Worm (Caenorhabditis elegans) whole organism, L3 larva: ENCODE data around the gene srw-51.

ENCODE experiments used
- daf-12 ChIP-seq: fragments of 150-350 bp; optimal IDR thresholded peaks from 2 replicates; lab custom pipeline; 2014; ENCODE audit warnings: missing biosample characterization, missing genetic modification reagents, missing genetic modification characterization
- elt-1 ChIP-seq: fragments of 150-350 bp; optimal IDR thresholded peaks from 2 replicates; lab custom pipeline; 2014; ENCODE audit warnings: missing biosample characterization, missing genetic modification characterization
- eor-1 ChIP-seq, 2 experiments: fragments of 150-350 bp; optimal IDR thresholded peaks; 2 replicates each; lab custom pipeline; 2014 to 2018; ENCODE audit warnings: missing biosample characterization in 2 of 2, missing genetic modification characterization in 2 of 2
- jun-1 ChIP-seq: fragments of 150-350 bp; optimal IDR thresholded peaks from 2 replicates; lab custom pipeline; 2014; ENCODE audit warnings: missing biosample characterization, missing genetic modification reagents, missing genetic modification characterization
- lin-15B ChIP-seq: fragments of 150-350 bp; optimal IDR thresholded peaks from 2 replicates; lab custom pipeline; 2014; ENCODE audit warnings: missing biosample characterization, missing genetic modification characterization
- nhr-25 ChIP-seq: sonication (generic microtip); optimal IDR thresholded peaks from 2 replicates; lab custom pipeline; 2017; ENCODE audit warnings: missing biosample characterization, missing genetic modification characterization
- ztf-11 ChIP-seq: fragments of 150-350 bp; optimal IDR thresholded peaks from 2 replicates; lab custom pipeline; 2014; ENCODE audit warnings: missing biosample characterization, missing genetic modification characterization

DNA sequence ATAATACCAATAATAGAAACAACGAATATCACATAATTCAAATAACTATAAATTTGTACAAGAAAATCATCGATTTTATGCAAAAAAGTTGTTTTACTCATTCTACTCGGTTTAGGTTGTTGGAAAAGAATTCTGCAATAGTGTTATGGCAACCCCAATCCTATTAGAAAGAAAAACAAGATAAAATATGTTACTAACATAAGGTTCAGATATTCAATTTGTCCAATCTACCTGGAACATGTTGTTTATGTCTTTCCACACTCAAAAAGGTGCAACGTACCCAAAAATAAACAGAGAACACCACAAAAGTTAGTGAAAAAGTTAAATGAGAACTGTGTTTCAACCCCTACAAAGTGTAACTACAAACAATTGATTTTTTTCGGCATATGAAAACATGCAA, at the start of gene srw-51:
- no peak for TF ChIP-seq ztf-11 (tag; lab: Kevin White, UChicago)
- TF ChIP-seq elt-1 (tag; lab: Kevin White, UChicago), result no peak
- TF ChIP-seq eor-1 (tag; optimal IDR thresholded peaks at IDR 0.05; lab: Kevin White, UChicago), result no peak
- no peak for TF ChIP-seq nhr-25 (tag; lab: Kevin White, UChicago)
- no peak for TF ChIP-seq lin-15B (tag; lab: Kevin White, UChicago)
- TF ChIP-seq jun-1 (tag; lab: Kevin White, UChicago), result no peak
- no peak for TF ChIP-seq daf-12
